Worm (Caenorhabditis elegans) whole organism, young adult: Measurements from ENCODE around the gene let-716.

ENCODE experiments used
- B0035.1 ChIP-seq: sonication (generic microtip); optimal IDR thresholded peaks from 2 replicates; lab custom pipeline; 2016; ENCODE audit warnings: missing genetic modification characterization, mild to moderate bottlenecking, missing compliant biosample characterization, missing genotype, missing genetic modification reagents
- B0336.3 ChIP-seq: fragments of 200-800 bp; sonication (Bioruptor generic); IDR thresholded peaks from 2 replicates; pipeline ENCODE4 v1.3.6; 2022; ENCODE audit warnings: missing genetic modification characterization, missing compliant biosample characterization
- D2030.7 ChIP-seq: fragments of 200-800 bp; sonication (Bioruptor generic); IDR thresholded peaks from 2 replicates; pipeline ENCODE4 v1.3.6; 2022; ENCODE audit warnings: missing genetic modification reagents, missing genetic modification characterization, missing compliant biosample characterization
- F49E8.2 ChIP-seq: sonication (generic microtip); optimal IDR thresholded peaks from 3 replicates; lab custom pipeline; 2017; ENCODE audit warnings: missing genetic modification characterization, mild to moderate bottlenecking, missing compliant biosample characterization, antibody characterized with exemption, moderate library complexity; ENCODE audit not compliant: insufficient read depth
- T07F8.4 ChIP-seq: sonication (generic microtip); optimal IDR thresholded peaks from 2 replicates; lab custom pipeline; 2016; ENCODE audit warnings: mild to moderate bottlenecking, missing genetic modification characterization, moderate library complexity, missing compliant biosample characterization
- cebp-2 ChIP-seq: fragments of 200-800 bp; sonication (Bioruptor generic); IDR thresholded peaks from 2 replicates; pipeline ENCODE4 v1.3.6; 2022; ENCODE audit warnings: missing genetic modification characterization, missing compliant biosample characterization
- efl-1 ChIP-seq: fragments of 150-350 bp; optimal IDR thresholded peaks from 2 replicates; lab custom pipeline; 2014; ENCODE audit warnings: missing biosample characterization, missing genetic modification reagents, missing genetic modification characterization
- lin-54 ChIP-seq: fragments of 200-800 bp; sonication (Bioruptor generic); optimal IDR thresholded peaks from 2 replicates; lab custom pipeline; 2018; ENCODE audit warnings: mild to moderate bottlenecking, missing genetic modification characterization, missing compliant biosample characterization
- nfya-2 ChIP-seq: fragments of 200-800 bp; sonication (Bioruptor generic); IDR thresholded peaks from 2 replicates; pipeline ENCODE4 v1.3.6; 2022; ENCODE audit warnings: missing genetic modification reagents, missing genetic modification characterization, missing compliant biosample characterization
- repo-1 ChIP-seq: sonication (generic microtip); optimal IDR thresholded peaks from 2 replicates; lab custom pipeline; 2017; ENCODE audit warnings: mild to moderate bottlenecking, missing genetic modification characterization, missing compliant biosample characterization
- sea-2 ChIP-seq: fragments of 200-800 bp; sonication (Bioruptor generic); IDR thresholded peaks from 2 replicates; pipeline ENCODE4 v1.3.6; 2022; ENCODE audit warnings: missing genetic modification characterization, missing compliant biosample characterization
- snpc-1.3 ChIP-seq: sonication (generic microtip); optimal IDR thresholded peaks from 2 replicates; lab custom pipeline; 2017; ENCODE audit warnings: missing genetic modification characterization, mild to moderate bottlenecking, missing compliant biosample characterization, antibody characterized with exemption, moderate library complexity, missing genotype, missing genetic modification reagents; ENCODE audit not compliant: insufficient read depth
- snpc-4 ChIP-seq, 5 experiments: fragments of 150-350 bp in 1 of 5; sonication (generic microtip) in 4 of 5; optimal IDR thresholded peaks; 2 replicates each; lab custom pipeline; 2014 to 2018; ENCODE audit warnings: missing genetic modification characterization in 5 of 5, missing biosample characterization in 3 of 5, antibody characterized with exemption in 2 of 5, mild to moderate bottlenecking in 2 of 5, missing compliant biosample characterization in 2 of 5, missing genotype in 2 of 5, moderate library complexity in 2 of 5, missing genetic modification reagents in 1 of 5

- no peak for TF ChIP-seq D2030.7 (GFP tag; lab: Robert Waterston, UW)
- no peak for TF ChIP-seq snpc-1.3 (tag; lab: Kevin White, UChicago)
- TF ChIP-seq efl-1 (GFP tag; lab: Kevin White, UChicago), result no peak
- no peak for TF ChIP-seq nfya-2 (GFP tag; lab: Robert Waterston, UW)
- no peak for TF ChIP-seq sea-2 (GFP tag; lab: Robert Waterston, UW)
- no peak for TF ChIP-seq B0035.1 (tag; lab: Kevin White, UChicago)
- no peak for TF ChIP-seq cebp-2 (GFP tag; lab: Robert Waterston, UW)
- TF ChIP-seq lin-54 (GFP tag; lab: Kevin White, UChicago), result no peak
- TF ChIP-seq T07F8.4 (tag; lab: Kevin White, UChicago), result no peak
- TF ChIP-seq snpc-4 (GFP tag; optimal IDR thresholded peaks at IDR 0.05; lab: Kevin White, UChicago), result no peak
- TF ChIP-seq snpc-4 (tag; optimal IDR thresholded peaks at IDR 0.05; lab: Kevin White, UChicago), result no peak
- no peak for TF ChIP-seq F49E8.2 (tag; lab: Kevin White, UChicago)
- TF ChIP-seq B0336.3 (GFP tag; lab: Robert Waterston, UW), result no peak
- TF ChIP-seq repo-1 (tag; lab: Kevin White, UChicago), result no peak
These were observed 2.9 kb upstream of the let-716 start, which contains the start of gene C16A3.5 for ce11 chrIII:6380472-6380871.
